Worm (Caenorhabditis elegans): ENCODE measurements around the gene F45H10.5.

The F45H10.5 gene

ce11 chrII:13542991-13543390 lies 41.3 kb downstream of the F45H10.5 start:
- TF ChIP-seq set-16 (GFP tag; IDR thresholded peaks at IDR 0.05) (peak; percentile 95), hmg-1.1 (GFP tag; IDR thresholded peaks at IDR 0.05) (no peak), hlh-11 (tag; optimal IDR thresholded peaks at IDR 0.05) (no peak), unc-39 (tag; optimal IDR thresholded peaks at IDR 0.05) (no peak), pha-4 (GFP tag; IDR thresholded peaks at IDR 0.05) (no peak), pha-4 (tag; optimal IDR thresholded peaks at IDR 0.05) (no peak), F44E2.7 (GFP tag; IDR thresholded peaks at IDR 0.05) (no peak), ces-1 (GFP tag; optimal IDR thresholded peaks at IDR 0.05) (no peak), mes-2 (tag; optimal IDR thresholded peaks at IDR 0.05; ENCODE audit: poor library complexity, severe bottlenecking) (no peak)

DNA sequence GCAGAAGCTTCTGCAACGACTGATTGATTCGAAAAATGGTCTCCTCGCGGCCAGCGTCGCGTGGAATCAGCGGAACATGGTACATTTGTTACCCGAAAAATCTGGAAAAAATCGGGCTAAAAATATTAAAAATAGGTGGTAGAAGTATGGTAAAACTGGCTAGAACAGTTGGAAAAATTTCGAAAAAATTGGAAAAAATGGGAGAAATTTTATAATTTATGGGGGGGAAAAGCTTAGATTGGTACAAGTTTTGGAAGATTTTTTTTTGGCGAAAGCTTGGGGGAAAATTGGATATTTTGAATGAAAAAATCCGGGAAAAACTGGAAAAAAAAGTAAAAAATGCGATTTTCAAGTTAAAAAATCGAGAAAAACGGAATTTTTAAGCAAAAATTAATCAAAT lies 45.9 kb downstream of the F45H10.5 start, which contains the start of gene ddl-2:
ddl-2 (minus strand) TSS at position 101 of the 400 bp plus-strand sequence.
- no peak for TF ChIP-seq nhr-11 (tag; optimal IDR thresholded peaks at IDR 0.05)
- no peak for TF ChIP-seq nhr-10 (tag; optimal IDR thresholded peaks at IDR 0.05)
